Worm (Caenorhabditis elegans) whole organism, young adult: ENCODE results near the gene lido-9.
A peak's percentile ranks its signal among the peaks of the same experiment; 100 is the strongest.

Experiments used
- B0019.2 ChIP-seq: fragments of 200-800 bp; sonication (Bioruptor generic); conservative IDR thresholded peaks from 2 replicates; pipeline ENCODE4 v1.3.6; 2022; ENCODE audit warnings: missing genetic modification reagents, missing genetic modification characterization, missing compliant biosample characterization
- F10E7.11 ChIP-seq: sonication (generic microtip); optimal IDR thresholded peaks from 2 replicates; lab custom pipeline; 2017; ENCODE audit warnings: mild to moderate bottlenecking, missing genetic modification characterization, moderate library complexity, missing compliant biosample characterization
- F23B12.7 ChIP-seq: sonication (generic microtip); optimal IDR thresholded peaks from 2 replicates; lab custom pipeline; 2017; ENCODE audit warnings: missing genetic modification characterization, mild to moderate bottlenecking, missing compliant biosample characterization, antibody characterized with exemption, moderate library complexity; ENCODE audit not compliant: insufficient read depth
- F33H1.4 ChIP-seq: fragments of 200-800 bp; sonication (Bioruptor generic); IDR thresholded peaks from 2 replicates; pipeline ENCODE4 v1.3.6; 2022; ENCODE audit warnings: missing genetic modification reagents, missing genetic modification characterization, missing compliant biosample characterization
- F49E8.2 ChIP-seq: sonication (generic microtip); optimal IDR thresholded peaks from 3 replicates; lab custom pipeline; 2017; ENCODE audit warnings: missing genetic modification characterization, mild to moderate bottlenecking, missing compliant biosample characterization, antibody characterized with exemption, moderate library complexity; ENCODE audit not compliant: insufficient read depth
- F57A8.1 ChIP-seq: fragments of 200-800 bp; sonication (Bioruptor generic); optimal IDR thresholded peaks from 2 replicates; lab custom pipeline; 2018; ENCODE audit warnings: mild to moderate bottlenecking, missing genetic modification characterization, moderate library complexity, missing compliant biosample characterization
- K12H6.12 ChIP-seq: fragments of 200-800 bp; sonication (Bioruptor generic); optimal IDR thresholded peaks from 2 replicates; lab custom pipeline; 2018; ENCODE audit warnings: mild to moderate bottlenecking, missing genetic modification characterization, missing compliant biosample characterization
- Y67H2A.10 ChIP-seq: fragments of 200-800 bp; sonication (Bioruptor generic); conservative IDR thresholded peaks from 2 replicates; pipeline ENCODE4 v1.3.6; 2022; ENCODE audit warnings: missing genetic modification reagents, missing genetic modification characterization, missing compliant biosample characterization
- Y79H2A.3 ChIP-seq: fragments of 200-800 bp; sonication (Bioruptor generic); conservative IDR thresholded peaks from 2 replicates; pipeline ENCODE4 v1.3.6; 2022; ENCODE audit warnings: missing genetic modification reagents, missing genetic modification characterization, missing compliant biosample characterization
- aptf-3 ChIP-seq: fragments of 200-800 bp; sonication (Bioruptor generic); IDR thresholded peaks from 2 replicates; pipeline ENCODE4 v1.3.6; 2022; ENCODE audit warnings: missing genetic modification characterization, missing compliant biosample characterization
- attf-6 ChIP-seq: fragments of 200-800 bp; sonication (Bioruptor generic); IDR thresholded peaks from 2 replicates; pipeline ENCODE4 v1.3.6; 2022; ENCODE audit warnings: missing genetic modification reagents, missing genetic modification characterization, missing compliant biosample characterization
- ceh-91 ChIP-seq: fragments of 200-800 bp; sonication (Bioruptor generic); IDR thresholded peaks from 2 replicates; pipeline ENCODE4 v1.3.6; 2022; ENCODE audit warnings: missing genetic modification reagents, missing genetic modification characterization, missing compliant biosample characterization
- dpff-1 ChIP-seq: sonication (generic microtip); optimal IDR thresholded peaks from 2 replicates; lab custom pipeline; 2017; ENCODE audit warnings: mild to moderate bottlenecking, missing genetic modification characterization, missing compliant biosample characterization
- efl-1 ChIP-seq: fragments of 150-350 bp; optimal IDR thresholded peaks from 2 replicates; lab custom pipeline; 2014; ENCODE audit warnings: missing biosample characterization, missing genetic modification reagents, missing genetic modification characterization
- egl-18 ChIP-seq: fragments of 200-800 bp; sonication (Bioruptor generic); IDR thresholded peaks from 2 replicates; pipeline ENCODE4 v1.3.6; 2022; ENCODE audit warnings: missing genetic modification reagents, missing genetic modification characterization, missing compliant biosample characterization
- egl-44 ChIP-seq: fragments of 200-800 bp; sonication (Bioruptor generic); IDR thresholded peaks from 2 replicates; pipeline ENCODE4 v1.3.6; 2022; ENCODE audit warnings: missing genetic modification reagents, missing genetic modification characterization, missing compliant biosample characterization
- ets-4 ChIP-seq: fragments of 200-800 bp; sonication (Bioruptor generic); optimal IDR thresholded peaks from 2 replicates; lab custom pipeline; 2018; ENCODE audit warnings: mild to moderate bottlenecking, missing genetic modification characterization, missing compliant biosample characterization
- him-1 ChIP-seq: sonication (generic microtip); optimal IDR thresholded peaks from 2 replicates; lab custom pipeline; 2016; ENCODE audit warnings: missing genotype, missing genetic modification reagents, missing genetic modification characterization, missing compliant biosample characterization
- hlh-26 ChIP-seq: fragments of 200-800 bp; sonication (Bioruptor generic); conservative IDR thresholded peaks from 2 replicates; pipeline ENCODE4 v1.3.6; 2022; ENCODE audit warnings: missing genetic modification reagents, missing genetic modification characterization, missing compliant biosample characterization
- hmg-1.2 ChIP-seq: fragments of 200-800 bp; sonication (Bioruptor generic); IDR thresholded peaks from 2 replicates; pipeline ENCODE4 v1.3.6; 2022; ENCODE audit warnings: missing genetic modification reagents, missing genetic modification characterization, missing compliant biosample characterization
- hmg-20 ChIP-seq: fragments of 200-800 bp; sonication (Bioruptor generic); IDR thresholded peaks from 2 replicates; pipeline ENCODE4 v1.3.6; 2022; ENCODE audit warnings: missing genetic modification reagents, missing genetic modification characterization, missing compliant biosample characterization
- lin-35 ChIP-seq, 3 experiments: fragments of 150-350 bp in 2 of 3; sonication (generic microtip) in 1 of 3; optimal IDR thresholded peaks; 2 replicates each; lab custom pipeline; 2014 to 2018; ENCODE audit warnings: missing biosample characterization in 3 of 3, missing genetic modification characterization in 3 of 3, missing genetic modification reagents in 3 of 3
- lin-40 ChIP-seq: sonication (generic microtip); optimal IDR thresholded peaks from 2 replicates; lab custom pipeline; 2016; ENCODE audit warnings: missing genetic modification characterization, mild to moderate bottlenecking, missing compliant biosample characterization, missing genotype, missing genetic modification reagents
- lir-1 ChIP-seq: fragments of 200-800 bp; sonication (Bioruptor generic); conservative IDR thresholded peaks from 2 replicates; pipeline ENCODE4 v1.3.6; 2022; ENCODE audit warnings: missing genetic modification reagents, missing genetic modification characterization, missing compliant biosample characterization
- lsy-27 ChIP-seq: sonication (generic microtip); optimal IDR thresholded peaks from 2 replicates; lab custom pipeline; 2017; ENCODE audit warnings: missing genetic modification characterization, mild to moderate bottlenecking, missing compliant biosample characterization, antibody characterized with exemption, missing genotype, borderline replicate concordance; ENCODE audit not compliant: insufficient read depth
- madf-10 ChIP-seq: sonication (generic microtip); optimal IDR thresholded peaks from 2 replicates; lab custom pipeline; 2016; ENCODE audit warnings: mild to moderate bottlenecking, missing genetic modification characterization, missing compliant biosample characterization
- madf-6 ChIP-seq: fragments of 200-800 bp; sonication (Bioruptor generic); IDR thresholded peaks from 2 replicates; pipeline ENCODE4 v1.3.6; 2022; ENCODE audit warnings: missing genetic modification reagents, missing genetic modification characterization, missing compliant biosample characterization
- madf-8 ChIP-seq: fragments of 200-800 bp; sonication (Bioruptor generic); conservative IDR thresholded peaks from 2 replicates; pipeline ENCODE4 v1.3.6; 2022; ENCODE audit warnings: missing genetic modification reagents, missing genetic modification characterization, missing compliant biosample characterization
- mcd-1 ChIP-seq: fragments of 200-800 bp; sonication (Bioruptor generic); IDR thresholded peaks from 2 replicates; pipeline ENCODE4 v1.3.6; 2022; ENCODE audit warnings: missing genetic modification reagents, missing genetic modification characterization, missing compliant biosample characterization
- mel-28 ChIP-seq: sonication (generic microtip); optimal IDR thresholded peaks from 2 replicates; lab custom pipeline; 2016; ENCODE audit warnings: borderline replicate concordance, mild to moderate bottlenecking, missing genetic modification characterization, missing compliant biosample characterization
- mxl-1 ChIP-seq: sonication (generic microtip); optimal IDR thresholded peaks from 2 replicates; lab custom pipeline; 2016; ENCODE audit warnings: missing genetic modification characterization, missing compliant biosample characterization
- nfya-1 ChIP-seq: sonication (generic microtip); optimal IDR thresholded peaks from 2 replicates; lab custom pipeline; 2017; ENCODE audit warnings: antibody characterized with exemption, missing compliant biosample characterization, missing genetic modification characterization, borderline replicate concordance; ENCODE audit not compliant: insufficient read depth
- nhr-120 ChIP-seq: fragments of 200-800 bp; sonication (Bioruptor generic); IDR thresholded peaks from 2 replicates; pipeline ENCODE4 v1.3.6; 2022; ENCODE audit warnings: missing genetic modification characterization, missing compliant biosample characterization
- pbrm-1 ChIP-seq: fragments of 200-800 bp; sonication (Bioruptor generic); IDR thresholded peaks from 2 replicates; pipeline ENCODE4 v1.3.6; 2022; ENCODE audit warnings: missing genetic modification reagents, missing genetic modification characterization, missing compliant biosample characterization
- rpc-1 ChIP-seq, 2 experiments: fragments of 150-350 bp in 1 of 2; sonication (generic microtip) in 1 of 2; optimal IDR thresholded peaks; 2 replicates each; lab custom pipeline; 2014 to 2018; ENCODE audit warnings: missing biosample characterization in 1 of 2, missing genetic modification characterization in 1 of 2, missing genetic modification reagents in 1 of 2, missing genotype in 1 of 2
- sea-2 ChIP-seq: fragments of 200-800 bp; sonication (Bioruptor generic); IDR thresholded peaks from 2 replicates; pipeline ENCODE4 v1.3.6; 2022; ENCODE audit warnings: missing genetic modification characterization, missing compliant biosample characterization
- snpc-1.1 ChIP-seq: sonication (generic microtip); optimal IDR thresholded peaks from 2 replicates; lab custom pipeline; 2017; ENCODE audit warnings: missing genetic modification characterization, mild to moderate bottlenecking, missing compliant biosample characterization, antibody characterized with exemption, moderate library complexity, missing genotype, missing genetic modification reagents; ENCODE audit not compliant: insufficient read depth
- snpc-4 ChIP-seq, 5 experiments: fragments of 150-350 bp in 1 of 5; sonication (generic microtip) in 4 of 5; optimal IDR thresholded peaks; 2 replicates each; lab custom pipeline; 2014 to 2018; ENCODE audit warnings: missing genetic modification characterization in 5 of 5, missing biosample characterization in 3 of 5, antibody characterized with exemption in 2 of 5, mild to moderate bottlenecking in 2 of 5, missing compliant biosample characterization in 2 of 5, missing genotype in 2 of 5, moderate library complexity in 2 of 5, missing genetic modification reagents in 1 of 5
- sptf-2 ChIP-seq: fragments of 200-800 bp; sonication (Bioruptor generic); optimal IDR thresholded peaks from 2 replicates; lab custom pipeline; 2018; ENCODE audit warnings: mild to moderate bottlenecking, missing genetic modification characterization, missing compliant biosample characterization
- tbx-9 ChIP-seq: sonication (generic microtip); optimal IDR thresholded peaks from 2 replicates; lab custom pipeline; 2016; ENCODE audit warnings: borderline replicate concordance, missing genetic modification characterization, inconsistent platforms, missing compliant biosample characterization
- zim-3 ChIP-seq: sonication (generic microtip); optimal IDR thresholded peaks from 2 replicates; lab custom pipeline; 2017; ENCODE audit warnings: mild to moderate bottlenecking, missing genetic modification characterization, moderate library complexity, missing compliant biosample characterization
- ztf-25 ChIP-seq: fragments of 200-800 bp; sonication (Bioruptor generic); IDR thresholded peaks from 2 replicates; pipeline ENCODE4 v1.3.6; 2022; ENCODE audit warnings: missing genetic modification reagents, missing genetic modification characterization, missing compliant biosample characterization

The lido-9 gene

DNA sequence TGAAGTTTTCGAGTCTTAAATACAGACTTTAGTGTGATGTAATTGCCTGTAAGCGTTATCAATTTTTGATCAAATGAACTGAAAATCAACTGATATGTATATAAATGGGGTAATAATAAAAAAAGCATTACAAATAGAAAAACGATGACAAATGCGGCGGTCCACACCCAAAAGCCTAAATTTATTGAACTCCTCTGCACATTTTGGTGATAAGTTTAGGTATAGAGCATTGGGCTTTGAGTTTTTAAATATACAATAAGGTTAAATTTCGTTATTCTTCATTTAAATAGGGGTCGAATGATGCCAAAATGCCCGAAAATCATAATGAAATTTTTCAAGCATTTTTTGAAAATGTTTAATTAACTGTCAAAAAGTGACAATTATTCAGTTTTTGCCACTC, 19.2 kb downstream of the lido-9 start, which contains the start of gene clec-3:
clec-3 (minus strand) TSS at position 101 of the 400 bp plus-strand sequence.
- TF ChIP-seq ets-4 (GFP tag; lab: Kevin White, UChicago) (no peak), K12H6.12 (tag; lab: Kevin White, UChicago) (no peak), B0019.2 (GFP tag; lab: Robert Waterston, UW) (no peak), F23B12.7 (tag; lab: Kevin White, UChicago) (no peak), F57A8.1 (GFP tag; lab: Kevin White, UChicago) (no peak), Y67H2A.10 (no peak), attf-6 (no peak), hlh-26 (GFP tag; lab: Robert Waterston, UW) (no peak), zim-3 (tag; lab: Kevin White, UChicago) (no peak), madf-10 (tag; lab: Kevin White, UChicago) (no peak), mcd-1 (GFP tag; lab: Robert Waterston, UW) (no peak), ztf-25 (no peak), aptf-3 (no peak), rpc-1 (optimal IDR thresholded peaks at IDR 0.05; lab: Kevin White, UChicago) (no peak), rpc-1 (tag; optimal IDR thresholded peaks at IDR 0.05; lab: Kevin White, UChicago) (no peak), hmg-20 (no peak), F49E8.2 (tag; lab: Kevin White, UChicago) (no peak), lir-1 (no peak)
- TF ChIP-seq, all 124 proteins: peak for 0

DNA sequence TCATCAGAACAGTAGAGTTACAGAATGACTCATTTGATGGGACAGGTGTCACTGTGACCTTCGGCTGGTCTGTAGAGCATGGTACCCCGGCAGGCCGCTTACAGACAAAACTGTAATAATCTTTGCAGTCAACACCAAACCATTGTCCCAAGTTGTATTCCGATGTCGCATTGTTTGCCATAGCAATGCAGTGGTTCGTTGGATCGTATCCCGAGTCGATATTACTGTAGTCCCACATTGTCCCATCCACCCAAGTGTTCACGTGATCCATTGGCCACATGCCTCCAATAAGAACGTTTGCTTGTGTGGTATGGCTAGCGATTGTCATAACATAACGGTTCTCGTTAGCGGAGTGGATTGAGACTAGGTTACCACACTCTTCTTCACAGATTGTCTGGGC, 20.3 kb downstream of the lido-9 start:
- TF ChIP-seq ets-4 (GFP tag; lab: Kevin White, UChicago), result no peak
- no peak for TF ChIP-seq efl-1 (GFP tag; lab: Kevin White, UChicago)
- TF ChIP-seq him-1 (tag; lab: Kevin White, UChicago), result no peak
- no peak for TF ChIP-seq dpff-1
- TF ChIP-seq tbx-9 (tag; lab: Kevin White, UChicago), result no peak
- TF ChIP-seq nfya-1 (tag; lab: Kevin White, UChicago), result no peak

DNA sequence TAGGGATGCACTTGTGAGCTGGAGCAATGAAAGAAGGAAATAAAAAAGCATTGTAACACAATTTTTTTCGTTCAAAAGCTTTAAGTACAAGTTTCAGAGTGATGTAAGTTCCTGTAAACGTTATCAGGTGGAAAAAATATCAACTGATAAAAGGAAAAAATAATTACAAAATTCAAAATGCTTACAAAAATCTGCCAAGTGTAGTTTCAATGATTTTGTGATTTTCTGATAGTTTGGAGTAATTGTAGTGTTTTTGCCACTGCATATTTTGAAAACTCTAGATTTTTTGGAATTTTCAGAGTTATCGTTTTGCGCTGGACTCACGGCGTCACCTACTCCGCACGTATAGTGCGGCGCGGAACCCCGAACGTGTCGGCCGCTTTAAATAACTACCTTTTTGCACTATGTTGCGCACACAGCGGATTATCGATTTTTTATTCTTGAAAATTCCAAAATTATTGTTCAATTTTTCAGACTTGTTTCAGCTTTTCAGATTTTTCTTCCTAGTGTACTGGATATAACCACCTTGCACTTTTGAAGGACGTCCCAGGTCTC, 22.9 kb downstream of the lido-9 start, which contains the start of gene clec-2:
clec-2 (minus strand) TSS at position 51 of the 555 bp plus-strand sequence.
- TF ChIP-seq hmg-1.2 (GFP tag; lab: Robert Waterston, UW) (peak; percentile 39), snpc-4 (GFP tag; optimal IDR thresholded peaks at IDR 0.05; lab: Kevin White, UChicago) (no peak), snpc-4 (tag; optimal IDR thresholded peaks at IDR 0.05; lab: Kevin White, UChicago) (peak in 2 of 4 experiments; percentile 69 to 76), snpc-1.1 (peak; percentile 10), nhr-120 (GFP tag; lab: Robert Waterston, UW) (no peak)

DNA sequence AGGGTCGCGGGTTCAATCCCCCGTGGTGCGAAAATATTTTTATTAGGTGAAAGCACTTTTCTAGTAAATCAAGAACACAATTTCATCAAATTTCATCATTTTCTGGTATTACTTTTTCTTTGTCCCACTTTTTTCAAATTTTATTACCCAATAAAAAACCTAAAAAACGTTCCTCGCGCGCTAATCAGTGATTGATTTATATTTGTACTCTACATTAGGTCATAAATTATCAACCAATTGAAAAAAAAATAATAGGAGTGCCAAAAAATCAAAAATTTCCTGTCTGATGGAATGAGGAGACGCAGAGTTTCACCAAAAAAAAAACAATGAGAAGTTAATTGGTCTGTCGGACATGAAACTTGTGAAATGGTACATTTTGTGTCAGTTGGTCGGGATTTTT, 24.1 kb downstream of the lido-9 start:
- TF ChIP-seq madf-8 (GFP tag; lab: Robert Waterston, UW) (no peak), lsy-27 (tag; lab: Kevin White, UChicago) (no peak), sea-2 (GFP tag; lab: Robert Waterston, UW) (no peak), lin-40 (tag; lab: Kevin White, UChicago) (no peak), ceh-91 (GFP tag; lab: Robert Waterston, UW) (no peak), mel-28 (tag; lab: Kevin White, UChicago) (no peak), egl-44 (no peak), Y79H2A.3 (GFP tag; lab: Robert Waterston, UW) (no peak), F10E7.11 (tag; lab: Kevin White, UChicago) (no peak), madf-6 (GFP tag; lab: Robert Waterston, UW) (no peak), pbrm-1 (GFP tag; lab: Robert Waterston, UW) (no peak), dpff-1 (no peak), lin-35 (GFP tag; optimal IDR thresholded peaks at IDR 0.05; lab: Kevin White, UChicago) (no peak), F33H1.4 (GFP tag; lab: Robert Waterston, UW) (no peak), lir-1 (no peak), egl-18 (GFP tag; lab: Robert Waterston, UW) (no peak), sptf-2 (no peak), hmg-1.2 (GFP tag; lab: Robert Waterston, UW) (no peak), mxl-1 (no peak)
- TF ChIP-seq, all 124 proteins: peak for 0
